Worm (Caenorhabditis elegans): ENCODE results near the gene F55C10.4.
A peak's percentile ranks its signal among the peaks of the same experiment; 100 is the strongest.

F55C10.4 gene

DNA sequence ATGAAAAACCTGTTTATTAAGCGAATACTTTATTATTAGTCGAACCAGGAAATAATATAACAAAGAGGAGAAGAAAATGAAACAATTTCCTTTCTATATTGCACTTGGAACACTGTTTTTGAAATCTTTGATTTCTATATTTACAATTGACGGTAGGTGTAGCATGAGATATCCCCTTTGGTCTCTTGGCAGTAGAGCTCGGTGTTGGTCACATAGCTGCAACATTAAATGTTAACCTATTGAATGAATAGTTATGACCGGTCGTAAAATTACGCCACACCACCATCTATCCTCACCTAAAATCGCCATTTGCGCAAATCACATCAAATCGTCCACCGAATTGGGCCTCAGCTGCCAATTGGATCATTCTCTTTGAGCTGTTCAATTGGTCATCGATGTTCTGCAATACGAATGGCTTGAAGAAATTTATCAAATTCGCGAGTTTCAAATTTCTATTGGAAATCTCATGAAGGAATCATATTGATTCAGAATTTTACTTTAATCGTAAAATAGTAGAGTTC lies 41.7 kb upstream of the F55C10.4 start:
- TF ChIP-seq efl-1 (optimal IDR thresholded peaks at IDR 0.05) (no peak), efl-1 (GFP tag; optimal IDR thresholded peaks at IDR 0.05 in 1 of 2) (peak in 1 of 2 experiments; percentile 9), Y116A8C.19 (tag; optimal IDR thresholded peaks at IDR 0.05; ENCODE audit: borderline replicate concordance) (no peak)

DNA sequence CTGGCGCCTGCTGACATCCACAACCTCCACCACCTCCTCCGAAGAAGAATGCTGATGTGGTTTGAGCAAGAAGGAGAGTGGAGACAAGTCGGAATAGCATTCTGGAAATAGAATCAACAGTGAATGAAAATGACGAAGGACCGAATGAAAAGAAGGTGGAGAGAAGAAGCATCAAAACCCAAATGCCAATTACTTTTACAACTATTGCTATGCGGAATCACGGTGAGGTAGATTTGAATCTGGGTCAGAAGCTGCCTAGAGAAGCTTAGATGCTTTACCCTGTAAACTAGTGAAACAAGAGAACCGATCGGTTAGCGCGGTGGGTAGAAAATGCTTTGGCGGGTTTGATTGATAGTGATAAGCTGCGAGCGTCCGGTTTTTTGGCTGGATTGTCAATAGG lies 39.6 kb upstream of the F55C10.4 start, which contains the start of gene grl-7:
Gene grl-7, minus strand, starts transcription at position 101 of the 400 bp plus-strand sequence.
- TF ChIP-seq fkh-8 (tag; optimal IDR thresholded peaks at IDR 0.05) (no peak), efl-1 (optimal IDR thresholded peaks at IDR 0.05) (no peak), efl-1 (GFP tag; optimal IDR thresholded peaks at IDR 0.05 in 1 of 2) (peak in 1 of 2 experiments; percentile 33), ceh-90 (tag; optimal IDR thresholded peaks at IDR 0.05) (no peak)

DNA sequence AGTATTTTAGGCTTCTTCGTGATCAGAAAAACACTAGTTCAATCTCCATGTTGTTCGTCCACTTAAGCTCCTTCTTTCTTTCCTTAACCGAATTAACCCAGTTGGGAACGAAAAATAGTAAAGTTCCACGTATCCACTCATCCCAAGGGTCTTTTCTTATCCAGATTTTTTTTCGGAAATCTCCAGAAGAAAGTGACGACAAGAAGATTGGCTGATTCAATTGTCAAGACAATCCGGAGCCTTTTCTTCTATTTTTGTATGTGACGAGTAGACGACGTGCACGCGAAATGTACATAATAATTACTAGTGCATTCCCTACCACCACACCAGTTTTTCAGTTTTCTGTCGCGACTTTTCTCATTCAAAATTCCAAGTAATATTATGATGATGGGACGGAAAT lies 35.3 kb upstream of the F55C10.4 start:
- no peak for TF ChIP-seq isw-1 (GFP tag; IDR thresholded peaks at IDR 0.05)
- no peak for TF ChIP-seq C34B4.2 (tag; optimal IDR thresholded peaks at IDR 0.05)
- peak; percentile 19 for TF ChIP-seq fkh-10 (GFP tag; optimal IDR thresholded peaks at IDR 0.05)
- TF ChIP-seq lin-14 (GFP tag; optimal IDR thresholded peaks at IDR 0.05), result peak; percentile 47

DNA sequence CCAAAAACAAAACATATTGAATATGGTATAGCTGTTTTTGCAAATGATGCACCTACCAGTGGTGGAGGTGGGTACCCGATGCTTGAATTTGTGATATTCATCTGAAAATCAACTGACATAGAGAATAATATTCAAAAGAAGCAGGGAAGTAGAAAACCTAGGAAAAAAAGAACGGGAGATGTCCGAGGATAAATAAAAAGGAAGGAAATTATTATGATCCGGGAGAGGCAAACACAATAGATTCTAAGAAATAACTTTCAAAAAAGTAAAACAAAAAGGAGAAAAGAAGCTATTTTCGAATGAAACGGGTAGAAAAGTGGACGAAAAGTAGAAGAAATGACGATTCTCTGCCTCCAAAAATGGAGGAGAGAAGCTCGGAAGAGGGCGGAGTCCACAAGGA lies 33.6 kb upstream of the F55C10.4 start, which contains the start of gene npr-25:
Gene npr-25, minus strand, starts transcription at position 101 of the 400 bp plus-strand sequence.
- TF ChIP-seq xbp-1 (tag; optimal IDR thresholded peaks at IDR 0.05), result no peak
- TF ChIP-seq nhr-90 (tag; optimal IDR thresholded peaks at IDR 0.05; ENCODE audit: poor library complexity), result no peak
- TF ChIP-seq ces-1 (GFP tag; optimal IDR thresholded peaks at IDR 0.05), result no peak
- no peak for TF ChIP-seq ztf-4 (tag; optimal IDR thresholded peaks at IDR 0.05)
- no peak for TF ChIP-seq blmp-1 (tag; optimal IDR thresholded peaks at IDR 0.05)
- no peak for TF ChIP-seq nhr-19 (GFP tag; conservative IDR thresholded peaks at IDR 0.05)
- TF ChIP-seq unc-62 (GFP tag; optimal IDR thresholded peaks at IDR 0.05), result no peak
- TF ChIP-seq lin-15B (tag; optimal IDR thresholded peaks at IDR 0.05), result no peak
- TF ChIP-seq nhr-77 (tag; optimal IDR thresholded peaks at IDR 0.05), result no peak
- TF ChIP-seq snpc-4 (tag; optimal IDR thresholded peaks at IDR 0.05), result no peak
- TF ChIP-seq hlh-4 (tag; optimal IDR thresholded peaks at IDR 0.05), result no peak
- TF ChIP-seq lin-39 (tag; optimal IDR thresholded peaks at IDR 0.05), result no peak
- TF ChIP-seq Y116A8C.19 (tag; optimal IDR thresholded peaks at IDR 0.05; ENCODE audit: borderline replicate concordance), result no peak

DNA sequence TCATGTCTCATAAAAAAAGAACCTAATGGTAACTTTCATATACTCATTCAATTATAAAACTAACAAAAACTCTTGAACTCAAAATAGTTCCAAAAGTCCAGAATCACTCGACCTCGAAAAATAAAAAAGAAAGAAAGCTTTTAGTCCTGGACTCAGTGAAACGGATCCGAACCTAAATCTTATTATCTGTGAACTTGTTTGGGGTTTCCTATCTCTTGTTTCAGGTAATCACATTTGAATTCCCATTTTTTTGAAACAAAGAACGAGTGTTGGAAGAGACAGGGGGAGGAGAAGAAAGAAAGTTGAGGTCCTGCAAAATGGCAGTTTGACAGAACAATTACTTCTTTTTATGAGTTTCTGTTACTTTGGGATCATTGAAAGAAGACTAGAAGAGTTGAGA lies 32.3 kb upstream of the F55C10.4 start:
- TF ChIP-seq unc-62 (GFP tag; optimal IDR thresholded peaks at IDR 0.05), result no peak
- TF ChIP-seq irx-1 (tag; optimal IDR thresholded peaks at IDR 0.05), result no peak
- TF ChIP-seq nhr-71 (tag; optimal IDR thresholded peaks at IDR 0.05), result no peak
- no peak for TF ChIP-seq nhr-90 (tag; optimal IDR thresholded peaks at IDR 0.05; ENCODE audit: poor library complexity)
- no peak for TF ChIP-seq nhr-11 (tag; optimal IDR thresholded peaks at IDR 0.05)
- no peak for TF ChIP-seq mdl-1 (tag; optimal IDR thresholded peaks at IDR 0.05)
- TF ChIP-seq nhr-12 (tag; optimal IDR thresholded peaks at IDR 0.05), result no peak
- TF ChIP-seq hlh-17 (GFP tag; optimal IDR thresholded peaks at IDR 0.05; ENCODE audit: borderline replicate concordance), result no peak
- TF ChIP-seq egl-13 (tag; optimal IDR thresholded peaks at IDR 0.05), result no peak
- TF ChIP-seq sptf-1 (tag; optimal IDR thresholded peaks at IDR 0.05), result no peak
- TF ChIP-seq blmp-1 (tag; optimal IDR thresholded peaks at IDR 0.05), result no peak
- no peak for TF ChIP-seq ztf-4 (tag; optimal IDR thresholded peaks at IDR 0.05)
- no peak for TF ChIP-seq mab-9 (GFP tag; IDR thresholded peaks at IDR 0.05)
- no peak for TF ChIP-seq Y116A8C.19 (tag; optimal IDR thresholded peaks at IDR 0.05; ENCODE audit: borderline replicate concordance)
- no peak for TF ChIP-seq nhr-28 (tag; optimal IDR thresholded peaks at IDR 0.05)
- peak; percentile 56 for TF ChIP-seq lin-14 (GFP tag; optimal IDR thresholded peaks at IDR 0.05)
- peak; percentile 12 for TF ChIP-seq fkh-10 (GFP tag; optimal IDR thresholded peaks at IDR 0.05)
- TF ChIP-seq ceh-82 (tag; optimal IDR thresholded peaks at IDR 0.05), result no peak
- no peak for TF ChIP-seq isw-1 (GFP tag; IDR thresholded peaks at IDR 0.05)
- no peak for TF ChIP-seq snpc-4 (tag; optimal IDR thresholded peaks at IDR 0.05)
- no peak for TF ChIP-seq rnt-1 (tag; optimal IDR thresholded peaks at IDR 0.05)
- peak; percentile 3 for TF ChIP-seq ces-1 (GFP tag; optimal IDR thresholded peaks at IDR 0.05)
- no peak for TF ChIP-seq aha-1 (tag; optimal IDR thresholded peaks at IDR 0.05)
- TF ChIP-seq F16B12.6 (tag; optimal IDR thresholded peaks at IDR 0.05), result no peak
